Fruit fly (Drosophila melanogaster) whole organism, embryonic: ENCODE results near the gene CG10208.

Source experiments
- Antp ChIP-seq: fragments of 200-800 bp; sonication (Bioruptor generic); optimal IDR thresholded peaks from 3 replicates; lab custom pipeline; 2016; ENCODE audit warnings: missing biosample characterization, missing genetic modification characterization
- Atf-2 ChIP-seq: fragments of 200-800 bp; sonication (Bioruptor generic); optimal IDR thresholded peaks from 2 replicates; lab custom pipeline; 2016; ENCODE audit warnings: missing biosample characterization, missing genetic modification characterization
- Atf6 ChIP-seq: fragments of 200-800 bp; sonication (Bioruptor generic); IDR thresholded peaks from 2 replicates; pipeline ENCODE4 v1.3.6; 2022; ENCODE audit warnings: missing biosample characterization, missing genetic modification characterization
- Awh ChIP-seq: fragments of 200-800 bp; sonication (Bioruptor generic); IDR thresholded peaks from 2 replicates; pipeline ENCODE4, ENCODE4 v1.3.6; 2022; ENCODE audit warnings: missing biosample characterization, missing genetic modification characterization
- CG10147 ChIP-seq: fragments of 200-800 bp; sonication (Bioruptor generic); optimal IDR thresholded peaks from 2 replicates; lab custom pipeline; 2019; ENCODE audit warnings: missing biosample characterization, mild to moderate bottlenecking, missing genetic modification characterization, moderate library complexity
- CG11247 ChIP-seq: fragments of 200-800 bp; sonication (Bioruptor generic); IDR thresholded peaks from 2 replicates; pipeline ENCODE4 v1.3.6; 2022; ENCODE audit warnings: missing biosample characterization, missing genetic modification characterization
- CG11504 ChIP-seq: fragments of 200-800 bp; sonication (Bioruptor generic); optimal IDR thresholded peaks from 3 replicates; lab custom pipeline; 2019; ENCODE audit warnings: missing biosample characterization, mild to moderate bottlenecking, missing genetic modification characterization, moderate library complexity
- CG12155 ChIP-seq: fragments of 200-800 bp; sonication (Bioruptor generic); optimal IDR thresholded peaks from 3 replicates; lab custom pipeline; 2016; ENCODE audit warnings: missing biosample characterization, missing genetic modification characterization
- CG15011 ChIP-seq: fragments of 200-800 bp; sonication (Bioruptor generic); optimal IDR thresholded peaks from 3 replicates; lab custom pipeline; 2018; ENCODE audit warnings: missing biosample characterization, mild to moderate bottlenecking, missing genetic modification characterization
- CG17829 ChIP-seq: fragments of 200-800 bp; optimal IDR thresholded peaks from 2 replicates; lab custom pipeline; 2019; ENCODE audit warnings: missing biosample characterization, mild to moderate bottlenecking, missing genetic modification characterization, moderate library complexity
- CG18599 ChIP-seq: fragments of 200-800 bp; sonication (Bioruptor generic); optimal IDR thresholded peaks from 3 replicates; lab custom pipeline; 2017; ENCODE audit warnings: missing biosample characterization, missing genetic modification characterization, mild to moderate bottlenecking, moderate library complexity, missing genetic modification reagents
- CG2129 ChIP-seq: fragments of 200-800 bp; sonication (Bioruptor generic); IDR thresholded peaks from 2 replicates; pipeline ENCODE4 v1.3.6; 2022; ENCODE audit warnings: missing biosample characterization, missing genetic modification characterization; ENCODE audit not compliant: partially characterized antibody
- CG2712 ChIP-seq: fragments of 200-800 bp; optimal IDR thresholded peaks from 3 replicates; lab custom pipeline; 2019; ENCODE audit warnings: missing biosample characterization, mild to moderate bottlenecking, missing genetic modification characterization, moderate library complexity
- CG2889 ChIP-seq: fragments of 200-800 bp; sonication (Bioruptor generic); IDR thresholded peaks from 3 replicates; pipeline ENCODE4 v1.3.6; 2022; ENCODE audit warnings: missing biosample characterization, missing genetic modification characterization
- CG33213 ChIP-seq: fragments of 200-800 bp; sonication (Bioruptor generic); optimal IDR thresholded peaks from 3 replicates; lab custom pipeline; 2016; ENCODE audit warnings: missing biosample characterization, missing genetic modification characterization
- CG3995 ChIP-seq: fragments of 200-800 bp; sonication (Bioruptor generic); optimal IDR thresholded peaks from 3 replicates; lab custom pipeline; 2016; ENCODE audit warnings: missing biosample characterization, missing genetic modification characterization
- CG4282 ChIP-seq: fragments of 200-800 bp; sonication (Bioruptor generic); optimal IDR thresholded peaks from 2 replicates; lab custom pipeline; 2016; ENCODE audit warnings: missing biosample characterization, missing genetic modification characterization
- CG6272 ChIP-seq: fragments of 200-800 bp; sonication (Bioruptor generic); IDR thresholded peaks from 2 replicates; pipeline ENCODE4 v1.3.6; 2022; ENCODE audit warnings: missing biosample characterization, missing genetic modification characterization
- CG6791 ChIP-seq: fragments of 200-800 bp; sonication (Bioruptor generic); IDR thresholded peaks from 3 replicates; pipeline ENCODE4 v1.3.6; 2022; ENCODE audit warnings: missing biosample characterization, missing genetic modification characterization; ENCODE audit not compliant: partially characterized antibody
- CG7963 ChIP-seq: fragments of 200-800 bp; sonication (Bioruptor generic); IDR thresholded peaks from 3 replicates; pipeline ENCODE4 v1.3.6; 2022; ENCODE audit warnings: missing biosample characterization, missing genetic modification characterization; ENCODE audit not compliant: partially characterized antibody
- CG7987 ChIP-seq: fragments of 200-800 bp; sonication (Bioruptor generic); optimal IDR thresholded peaks from 2 replicates; lab custom pipeline; 2018; ENCODE audit warnings: missing biosample characterization, mild to moderate bottlenecking, missing genetic modification characterization, moderate library complexity
- CG9437 ChIP-seq: fragments of 200-800 bp; sonication (Bioruptor generic); optimal IDR thresholded peaks from 2 replicates; lab custom pipeline; 2018; ENCODE audit warnings: missing biosample characterization, mild to moderate bottlenecking, missing genetic modification characterization
- CG9817 ChIP-seq: fragments of 200-800 bp; sonication (Bioruptor generic); optimal IDR thresholded peaks from 2 replicates; lab custom pipeline; 2018; ENCODE audit warnings: missing biosample characterization, mild to moderate bottlenecking, missing genetic modification characterization, moderate library complexity
- CTCF ChIP-seq: fragments of 200-800 bp; sonication (Bioruptor generic); optimal IDR thresholded peaks from 2 replicates; lab custom pipeline; 2017; ENCODE audit warnings: missing biosample characterization, mild to moderate bottlenecking, missing genetic modification characterization, moderate library complexity
- Dref ChIP-seq: fragments of 200-800 bp; sonication (Bioruptor generic); IDR thresholded peaks from 2 replicates; pipeline ENCODE4 v1.3.6; 2022; ENCODE audit warnings: missing biosample characterization, missing genetic modification characterization
- Drgx ChIP-seq: fragments of 200-800 bp; sonication (Bioruptor generic); IDR thresholded peaks from 2 replicates; pipeline ENCODE4 v1.3.6; 2022; ENCODE audit warnings: missing biosample characterization, missing genetic modification characterization
- HHEX ChIP-seq: fragments of 200-800 bp; sonication (Bioruptor generic); optimal IDR thresholded peaks from 3 replicates; lab custom pipeline; 2017; ENCODE audit warnings: missing biosample characterization, mild to moderate bottlenecking, missing genetic modification characterization, missing genetic modification reagents
- Hr51 ChIP-seq, 2 experiments: fragments of 200-800 bp; sonication (Bioruptor generic); optimal IDR thresholded peaks; 2 replicates in 1 of 2; 3 replicates in 1 of 2; lab custom pipeline; 2016 to 2018; ENCODE audit warnings: missing biosample characterization in 2 of 2, missing genetic modification characterization in 2 of 2, mild to moderate bottlenecking in 1 of 2, moderate library complexity in 1 of 2
- Max ChIP-seq: fragments of 200-800 bp; sonication (Bioruptor generic); optimal IDR thresholded peaks from 2 replicates; lab custom pipeline; 2016; ENCODE audit warnings: missing biosample characterization, mild to moderate bottlenecking, missing genetic modification characterization
- Pdp1 ChIP-seq, 2 experiments: fragments of 200-800 bp; sonication (Bioruptor generic); optimal IDR thresholded peaks; 3 replicates each; lab custom pipeline; 2016; ENCODE audit warnings: missing biosample characterization in 2 of 2, missing genetic modification characterization in 2 of 2, mild to moderate bottlenecking in 1 of 2, moderate library complexity in 1 of 2
- Poxn ChIP-seq: fragments of 200-800 bp; sonication (Bioruptor generic); IDR thresholded peaks from 2 replicates; pipeline ENCODE4 v1.3.6; 2022; ENCODE audit warnings: missing biosample characterization, missing genetic modification characterization
- bab2 ChIP-seq: fragments of 200-800 bp; sonication (Bioruptor generic); optimal IDR thresholded peaks from 2 replicates; lab custom pipeline; 2016; ENCODE audit warnings: missing biosample characterization, missing genetic modification characterization
- bsh ChIP-seq, 2 experiments: fragments of 200-800 bp; sonication (Bioruptor generic); optimal IDR thresholded peaks; 2 replicates each; lab custom pipeline; 2017 to 2018; ENCODE audit warnings: mild to moderate bottlenecking in 2 of 2, missing biosample characterization in 2 of 2, missing genetic modification characterization in 2 of 2, moderate library complexity in 1 of 2
- cas ChIP-seq: fragments of 200-800 bp; sonication (Bioruptor generic); IDR thresholded peaks from 2 replicates; pipeline ENCODE4 v1.3.6; 2022; ENCODE audit warnings: missing biosample characterization, missing genetic modification characterization
- ems ChIP-seq: fragments of 200-800 bp; sonication (Bioruptor generic); optimal IDR thresholded peaks from 3 replicates; lab custom pipeline; 2016; ENCODE audit warnings: missing biosample characterization, missing genetic modification characterization
- en ChIP-seq: fragments of 200-800 bp; sonication (Bioruptor generic); optimal IDR thresholded peaks from 2 replicates; lab custom pipeline; 2016; ENCODE audit warnings: missing biosample characterization, missing genetic modification characterization
- fd96Cb ChIP-seq: fragments of 200-800 bp; sonication (Bioruptor generic); optimal IDR thresholded peaks from 2 replicates; lab custom pipeline; 2018; ENCODE audit warnings: missing biosample characterization, mild to moderate bottlenecking, missing genetic modification characterization, moderate library complexity
- gfzf ChIP-seq: fragments of 200-800 bp; sonication (Bioruptor generic); optimal IDR thresholded peaks from 2 replicates; lab custom pipeline; 2016; ENCODE audit warnings: missing biosample characterization, mild to moderate bottlenecking, missing genetic modification characterization, moderate library complexity
- grn ChIP-seq: fragments of 200-800 bp; sonication (Bioruptor generic); optimal IDR thresholded peaks from 3 replicates; lab custom pipeline; 2017; ENCODE audit warnings: missing biosample characterization, missing genetic modification characterization
- kah ChIP-seq: fragments of 200-800 bp; sonication (Bioruptor generic); optimal IDR thresholded peaks from 2 replicates; lab custom pipeline; 2018; ENCODE audit warnings: missing biosample characterization, mild to moderate bottlenecking, missing genetic modification characterization
- klu ChIP-seq: fragments of 200-800 bp; sonication (Bioruptor generic); IDR thresholded peaks from 2 replicates; pipeline ENCODE4 v1.3.6; 2022; ENCODE audit warnings: missing biosample characterization, missing genetic modification characterization
- p53 ChIP-seq: fragments of 200-800 bp; sonication (Bioruptor generic); optimal IDR thresholded peaks from 2 replicates; lab custom pipeline; 2016; ENCODE audit warnings: missing biosample characterization, missing genetic modification characterization
- slp2 ChIP-seq: fragments of 200-800 bp; sonication (Bioruptor generic); optimal IDR thresholded peaks from 2 replicates; lab custom pipeline; 2016; ENCODE audit warnings: missing biosample characterization, missing genetic modification characterization
- sob ChIP-seq: fragments of 200-800 bp; sonication (Bioruptor generic); IDR thresholded peaks from 2 replicates; pipeline ENCODE4 v1.3.6; 2022; ENCODE audit warnings: missing biosample characterization, missing genetic modification characterization
- sqz ChIP-seq: fragments of 200-800 bp; sonication (Bioruptor generic); optimal IDR thresholded peaks from 3 replicates; lab custom pipeline; 2018; ENCODE audit warnings: missing biosample characterization, mild to moderate bottlenecking, missing genetic modification characterization
- sug ChIP-seq: fragments of 200-800 bp; optimal IDR thresholded peaks from 2 replicates; lab custom pipeline; 2019; ENCODE audit warnings: missing biosample characterization, mild to moderate bottlenecking, missing genetic modification characterization, moderate library complexity
- tgo ChIP-seq: fragments of 200-800 bp; sonication (Bioruptor generic); IDR thresholded peaks from 3 replicates; pipeline ENCODE4 v1.3.6; 2022; ENCODE audit warnings: missing biosample characterization, missing genetic modification characterization
- tll ChIP-seq, 2 experiments: fragments of 200-800 bp in 1 of 2; fragments of >200 bp in 1 of 2; sonication (Bioruptor generic) in 1 of 2; optimal IDR thresholded peaks; 2 replicates each; lab custom pipeline; 2017 to 2019; ENCODE audit warnings: missing biosample characterization in 2 of 2, missing genetic modification characterization in 2 of 2, mild to moderate bottlenecking in 1 of 2, moderate library complexity in 1 of 2
- wor ChIP-seq: fragments of 200-800 bp; sonication (Bioruptor generic); IDR thresholded peaks from 2 replicates; pipeline ENCODE4 v1.3.6; 2022; ENCODE audit warnings: missing biosample characterization, missing genetic modification characterization

The CG10208 gene

DNA sequence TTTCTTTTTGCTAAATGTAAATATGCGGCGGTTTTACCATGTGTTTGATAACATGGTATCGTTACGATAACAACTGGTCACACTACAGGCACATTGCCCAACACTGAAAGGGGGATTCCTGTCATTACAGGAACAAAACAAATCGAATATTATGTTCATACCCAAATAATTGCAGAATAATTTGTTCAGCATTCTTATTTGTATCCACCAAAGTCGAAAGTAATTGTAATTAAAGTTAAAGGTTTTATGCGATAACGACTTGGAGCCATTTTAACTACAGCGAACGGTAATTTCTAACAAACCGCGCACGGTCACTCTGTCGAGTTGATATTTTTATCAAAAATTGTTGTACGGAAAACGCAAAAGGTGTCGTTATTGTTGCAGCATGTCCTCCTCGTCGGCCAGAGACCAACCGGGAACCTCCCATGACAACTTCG, 6.5 kb downstream of the CG10208 start, which contains the start of the genes CG10214 and CG10375 (continued):
- peak; percentile 35 for TF ChIP-seq en
- TF ChIP-seq CG4282: peak; percentile 63
- 0 out of 2 replicates have a peak, but pooled peaks have one; percentile 27 for TF ChIP-seq CG6272 (GFP tag; lab: Robert Waterston, UW)
- peak; percentile 18; the same call in 1 of the 2 replicates for TF ChIP-seq Awh
- TF ChIP-seq cas: 0 out of 2 replicates have a peak, but pooled peaks have one; percentile 38
- 0 out of 2 replicates have a peak, but pooled peaks have one; percentile 44 for TF ChIP-seq Atf6 (GFP tag; lab: Robert Waterston, UW)
- peak; percentile 47; the same call in 1 of the 2 replicates for TF ChIP-seq Drgx (GFP tag; lab: Robert Waterston, UW)
- TF ChIP-seq CG9437 (GFP tag; lab: Kevin White, UChicago): peak; percentile 69
- TF ChIP-seq bab2 (GFP tag; lab: Kevin White, UChicago): peak; percentile 71
- peak; percentile 84 for TF ChIP-seq ems
- no peak for TF ChIP-seq CG6791 (GFP tag; lab: Robert Waterston, UW)
- peak; percentile 72 for TF ChIP-seq sug (tag; lab: Kevin White, UChicago)
- TF ChIP-seq Max (GFP tag; lab: Kevin White, UChicago): peak; percentile 94
- peak; percentile 41 for TF ChIP-seq CTCF
- peak; percentile 49 for TF ChIP-seq Dref
- peak; percentile 78 for TF ChIP-seq CG18599 (GFP tag; lab: Kevin White, UChicago)
- peak; percentile 82 for TF ChIP-seq CG12155 (GFP tag; lab: Kevin White, UChicago)
- TF ChIP-seq CG9817 (tag; lab: Kevin White, UChicago): peak; percentile 66
- peak in 1 of 2 experiments; percentile 14 for TF ChIP-seq tll (GFP tag; optimal IDR thresholded peaks at IDR 0.05; lab: Kevin White, UChicago)
- peak; percentile 66 for TF ChIP-seq HHEX (GFP tag; lab: Kevin White, UChicago)
- TF ChIP-seq CG3995 (GFP tag; lab: Kevin White, UChicago): peak; percentile 72
- peak; percentile 73; the same call in 1 of the 2 replicates for TF ChIP-seq sob (GFP tag; lab: Robert Waterston, UW)
- TF ChIP-seq slp2 (GFP tag; lab: Kevin White, UChicago): peak; percentile 60
- TF ChIP-seq CG17829 (tag; lab: Kevin White, UChicago): peak; percentile 81
- TF ChIP-seq Atf-2: peak; percentile 10
- peak; percentile 84 for TF ChIP-seq Antp (GFP tag; lab: Kevin White, UChicago)
- peak; percentile 44; the same call in 1 of the 2 replicates for TF ChIP-seq wor (GFP tag; lab: Robert Waterston, UW)
- no peak for TF ChIP-seq CG15011 (GFP tag; lab: Kevin White, UChicago)
- peak; percentile 78 for TF ChIP-seq CG2712 (tag; lab: Kevin White, UChicago)
- TF ChIP-seq CG33213 (GFP tag; lab: Kevin White, UChicago): peak; percentile 87
- TF ChIP-seq CG11504 (tag; lab: Kevin White, UChicago): no peak
- peak; percentile 64 for TF ChIP-seq CG7987 (GFP tag; lab: Kevin White, UChicago)
- no peak for TF ChIP-seq sqz (GFP tag; lab: Kevin White, UChicago)
- TF ChIP-seq Pdp1 (GFP tag; optimal IDR thresholded peaks at IDR 0.05; lab: Kevin White, UChicago): peak; percentile 81 to 96
- TF ChIP-seq Hr51 (GFP tag; optimal IDR thresholded peaks at IDR 0.05; lab: Kevin White, UChicago): peak in 1 of 2 experiments; percentile 68
- TF ChIP-seq kah (GFP tag; lab: Kevin White, UChicago): no peak
- peak; percentile 94 for TF ChIP-seq gfzf (GFP tag; lab: Kevin White, UChicago)
- no peak; the same call in 1 of the 2 replicates for TF ChIP-seq klu (GFP tag; lab: Robert Waterston, UW)
- TF ChIP-seq CG7963 (GFP tag; lab: Robert Waterston, UW): no peak
- peak in 1 of 2 experiments; percentile 76 for TF ChIP-seq bsh (GFP tag; optimal IDR thresholded peaks at IDR 0.05; lab: Kevin White, UChicago)
- peak; percentile 61; the same call in 2 of the 3 replicates for TF ChIP-seq tgo
- TF ChIP-seq CG11247 (GFP tag; lab: Robert Waterston, UW): 0 out of 2 replicates have a peak, but pooled peaks have one; percentile 37
- peak; percentile 58 for TF ChIP-seq CG10147
- peak; percentile 48 for TF ChIP-seq p53 (GFP tag; lab: Kevin White, UChicago)
- TF ChIP-seq CG2889 (GFP tag; lab: Robert Waterston, UW): 0 out of 3 replicates have a peak, but pooled peaks have one; percentile 36
- peak; percentile 26 for TF ChIP-seq fd96Cb
- TF ChIP-seq grn (GFP tag; lab: Kevin White, UChicago): peak; percentile 20
- TF ChIP-seq Poxn (GFP tag; lab: Robert Waterston, UW): no peak
- 0 out of 2 replicates have a peak, but pooled peaks have one; percentile 19 for TF ChIP-seq CG2129
